Worm (Caenorhabditis elegans): ENCODE measurements around the gene Y41C4A.22.

Y41C4A.22 gene

ce11 chrIII:11694975-11695374 lies at the start of gene Y41C4A.22:
Y41C4A.22 (plus strand) TSS chrIII:11695275.
- TF ChIP-seq unc-62 (GFP tag; optimal IDR thresholded peaks at IDR 0.05) = no peak

DNA sequence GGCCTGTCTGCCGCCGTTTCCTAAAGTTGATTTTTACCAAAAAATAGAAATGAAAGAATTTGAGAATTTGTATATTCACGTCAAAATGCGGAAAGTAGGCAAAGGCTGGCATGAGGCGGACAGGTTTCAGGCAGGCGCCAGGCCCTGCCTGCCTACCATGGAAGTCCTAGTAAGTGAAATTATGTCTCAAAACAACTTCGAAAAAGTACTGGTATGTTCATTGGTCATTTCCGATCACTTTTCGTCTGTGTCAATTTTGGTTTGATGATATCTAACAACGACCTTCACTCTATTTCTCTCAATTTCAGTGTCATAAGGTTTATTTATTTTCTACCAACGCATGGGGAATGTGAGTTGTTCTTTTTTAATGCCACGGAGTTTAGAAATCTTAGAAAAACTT lies 44.9 kb upstream of the Y41C4A.22 start, which contains the start of gene faah-6:
Gene faah-6 (plus strand): TSS at position 301 of the 400 bp plus-strand sequence.
- no peak for TF ChIP-seq unc-62 (GFP tag; optimal IDR thresholded peaks at IDR 0.05)

ce11 chrIII:11651430-11651829 lies 43.6 kb upstream of the Y41C4A.22 start:
- TF ChIP-seq unc-62 (GFP tag; optimal IDR thresholded peaks at IDR 0.05) = no peak

DNA sequence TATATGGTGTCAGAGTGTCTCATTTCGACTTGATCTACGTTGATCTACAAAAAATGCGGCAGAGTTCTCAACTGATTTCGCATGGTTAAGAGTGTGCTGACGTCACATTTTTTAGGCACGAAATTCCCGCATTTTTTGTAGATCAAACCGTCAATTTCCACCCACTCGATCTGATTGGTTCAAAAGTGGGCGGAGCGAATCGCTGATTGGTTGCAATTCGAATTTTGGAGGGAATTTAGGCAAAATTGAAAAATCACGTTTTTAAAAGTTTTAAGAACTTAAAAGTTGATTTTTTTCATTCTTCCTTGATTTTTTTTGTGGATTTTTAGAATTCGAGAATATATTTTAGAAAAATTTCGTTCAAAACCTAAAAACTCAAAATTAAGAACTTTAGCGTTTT lies 38.7 kb upstream of the Y41C4A.22 start:
- TF ChIP-seq unc-62 (GFP tag; optimal IDR thresholded peaks at IDR 0.05) = no peak

DNA sequence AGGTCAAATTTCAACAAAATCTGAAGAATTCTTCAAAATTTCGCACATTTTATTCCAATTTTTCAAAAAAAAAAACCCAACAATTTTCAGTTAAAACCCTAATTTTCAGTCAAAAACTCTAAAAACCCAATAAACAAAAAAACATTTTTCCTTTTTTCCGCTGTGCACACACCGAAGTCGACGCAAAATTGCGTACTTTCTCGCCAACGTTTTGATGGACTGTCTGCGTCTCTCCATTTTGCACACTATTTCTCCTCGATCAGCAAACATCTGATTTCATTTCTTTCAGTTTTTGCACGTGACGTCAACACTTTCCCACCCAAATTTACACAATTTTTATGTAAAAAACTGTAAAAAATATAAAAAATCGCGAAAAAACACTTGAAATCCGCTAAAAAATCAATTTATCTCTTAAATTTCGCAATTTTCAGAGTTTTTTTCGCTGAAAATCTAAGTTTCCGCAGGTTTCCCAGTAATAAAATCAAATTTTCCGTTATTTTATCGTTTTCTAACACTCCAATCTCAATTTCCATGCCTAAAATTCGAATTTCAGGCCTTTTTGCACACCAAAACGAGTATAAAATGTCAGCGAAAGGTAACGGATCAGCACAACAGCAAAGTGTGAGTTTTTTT lies 37.8 kb upstream of the Y41C4A.22 start, which contains the start of gene crh-1:
Gene crh-1 (plus strand): TSS at position 583 of the 633 bp plus-strand sequence.
- no peak for TF ChIP-seq unc-62 (GFP tag; optimal IDR thresholded peaks at IDR 0.05)

- no peak for TF ChIP-seq unc-62 (GFP tag; optimal IDR thresholded peaks at IDR 0.05)
Observed at ce11 chrIII:11659804-11660203, 35.3 kb upstream of the Y41C4A.22 start.

DNA sequence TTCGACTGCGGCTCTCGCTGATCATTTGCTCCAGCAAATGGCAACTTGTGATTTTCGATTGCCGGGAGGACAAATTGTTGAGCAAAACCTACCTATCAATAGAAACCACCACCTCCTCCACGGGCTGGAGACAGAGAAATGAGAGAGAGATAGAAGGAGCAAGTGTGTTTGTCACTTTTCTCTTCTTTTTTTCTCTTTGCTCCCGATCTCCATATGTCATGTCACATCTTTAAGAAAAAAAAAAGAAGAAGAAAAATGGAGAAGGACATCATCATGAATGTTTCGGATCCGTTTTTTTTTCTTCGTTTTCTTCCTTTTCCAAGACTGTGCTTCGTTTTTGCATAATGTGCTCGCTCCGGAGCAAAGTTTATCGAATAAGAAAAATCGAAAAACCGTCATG lies 34.3 kb upstream of the Y41C4A.22 start:
- no peak for TF ChIP-seq unc-62 (GFP tag; optimal IDR thresholded peaks at IDR 0.05)

DNA sequence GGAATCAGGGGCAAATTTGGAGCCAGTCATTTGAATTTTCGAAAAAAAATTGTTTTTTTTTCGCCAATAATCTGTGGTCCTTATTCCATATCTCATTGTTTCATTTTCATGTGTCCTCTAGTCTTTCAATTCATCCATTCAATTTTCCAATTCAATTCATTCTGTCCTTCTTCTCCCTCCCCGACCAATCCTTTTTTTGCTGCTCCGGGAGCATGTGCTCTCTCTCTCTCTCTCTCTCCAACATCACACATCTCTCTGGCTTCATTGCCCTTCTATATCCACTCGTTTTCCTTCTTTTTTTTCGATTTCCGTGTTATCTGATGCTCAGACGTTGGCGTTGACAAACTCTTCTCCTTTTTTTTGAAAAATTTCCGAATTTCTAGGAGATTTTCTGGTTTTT lies 31.7 kb upstream of the Y41C4A.22 start:
- TF ChIP-seq unc-62 (GFP tag; optimal IDR thresholded peaks at IDR 0.05) = no peak

DNA sequence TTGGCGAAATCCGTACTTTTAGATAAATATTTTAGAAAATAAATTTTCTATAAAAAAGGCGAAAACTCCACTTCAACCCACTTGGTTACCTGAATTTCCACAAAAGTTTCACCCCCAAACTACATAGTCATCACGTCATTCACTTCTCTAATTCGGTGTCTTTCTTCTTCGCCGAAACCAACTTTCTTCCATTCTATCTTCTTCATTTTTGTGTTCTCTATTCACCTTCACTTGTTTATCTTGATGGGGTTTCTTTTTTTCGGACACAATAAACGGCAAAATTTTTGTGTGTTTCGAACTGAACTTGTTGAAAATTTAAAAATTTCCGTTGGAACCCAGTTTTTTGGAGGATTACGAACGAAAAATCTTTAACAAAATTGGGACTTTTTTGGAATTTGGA lies 28.3 kb upstream of the Y41C4A.22 start:
- no peak for TF ChIP-seq unc-62 (GFP tag; optimal IDR thresholded peaks at IDR 0.05)

DNA sequence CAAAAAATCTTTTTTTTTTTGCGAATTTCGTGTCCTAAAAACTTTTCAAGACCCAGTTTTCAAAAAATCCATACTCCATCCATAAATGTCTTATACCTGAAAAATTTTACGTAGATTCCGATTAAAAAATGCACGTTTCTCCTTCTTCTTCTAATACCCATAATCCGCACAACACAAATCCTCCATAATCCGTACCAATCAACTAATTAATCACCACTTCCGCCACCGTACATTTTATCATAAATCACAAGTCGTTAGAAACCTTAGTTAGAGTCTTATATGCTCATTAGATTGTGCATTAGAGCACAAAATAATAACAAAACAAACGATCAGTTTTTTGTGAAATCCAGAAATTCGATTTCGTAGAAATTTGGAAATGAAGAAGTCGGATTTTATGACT lies 26.1 kb upstream of the Y41C4A.22 start:
- no peak for TF ChIP-seq unc-62 (GFP tag; optimal IDR thresholded peaks at IDR 0.05)

ce11 chrIII:11680514-11680913 lies 14.6 kb upstream of the Y41C4A.22 start:
- no peak for TF ChIP-seq unc-62 (GFP tag; optimal IDR thresholded peaks at IDR 0.05)

DNA sequence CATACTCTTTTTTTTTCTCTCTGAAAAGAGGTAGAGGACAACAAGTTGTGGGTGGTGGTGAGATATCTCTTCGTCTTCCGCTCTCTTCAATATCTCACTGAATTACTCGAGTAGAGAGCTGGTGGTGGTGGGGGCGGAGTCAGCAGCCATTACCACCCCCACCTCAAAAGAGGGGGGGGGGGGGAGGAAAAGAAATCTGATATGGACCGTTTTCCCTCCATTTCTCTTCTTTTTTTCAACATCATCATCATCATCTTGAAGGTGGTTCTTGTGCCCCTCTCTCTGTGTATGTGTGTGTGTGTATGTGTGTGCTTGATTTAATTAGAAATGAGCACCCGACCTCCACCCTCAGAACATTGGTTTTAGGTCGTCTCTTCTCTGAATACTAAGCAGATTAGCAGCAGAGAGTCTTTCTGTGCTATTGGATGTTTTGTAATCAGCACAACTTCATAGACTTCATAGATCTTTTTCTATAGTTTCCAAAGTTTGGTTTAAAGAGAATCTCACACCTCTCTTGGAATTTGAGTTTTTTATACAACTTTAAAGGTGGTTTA lies 13.5 kb upstream of the Y41C4A.22 start:
- no peak for TF ChIP-seq unc-62 (GFP tag; optimal IDR thresholded peaks at IDR 0.05)

DNA sequence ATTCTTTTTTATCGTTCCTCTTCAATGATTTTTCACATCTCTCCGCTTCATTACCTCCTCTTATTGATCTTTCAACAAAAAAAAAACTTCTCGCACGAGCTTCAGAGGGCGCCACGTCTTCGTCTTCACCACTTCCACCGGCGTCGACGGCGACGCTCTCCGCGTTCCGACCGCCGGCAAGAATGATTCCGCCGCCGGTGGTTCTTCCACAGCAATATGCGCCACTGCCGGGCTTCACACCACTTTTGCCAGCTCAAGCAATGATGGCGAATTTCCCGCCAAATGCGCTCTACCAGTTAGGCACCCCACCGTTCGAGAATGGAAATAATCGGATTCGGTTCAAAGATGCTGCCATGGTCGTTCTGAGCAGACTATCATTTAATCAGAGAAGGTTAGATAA lies 12.0 kb upstream of the Y41C4A.22 start:
- no peak for TF ChIP-seq unc-62 (GFP tag; optimal IDR thresholded peaks at IDR 0.05)

DNA sequence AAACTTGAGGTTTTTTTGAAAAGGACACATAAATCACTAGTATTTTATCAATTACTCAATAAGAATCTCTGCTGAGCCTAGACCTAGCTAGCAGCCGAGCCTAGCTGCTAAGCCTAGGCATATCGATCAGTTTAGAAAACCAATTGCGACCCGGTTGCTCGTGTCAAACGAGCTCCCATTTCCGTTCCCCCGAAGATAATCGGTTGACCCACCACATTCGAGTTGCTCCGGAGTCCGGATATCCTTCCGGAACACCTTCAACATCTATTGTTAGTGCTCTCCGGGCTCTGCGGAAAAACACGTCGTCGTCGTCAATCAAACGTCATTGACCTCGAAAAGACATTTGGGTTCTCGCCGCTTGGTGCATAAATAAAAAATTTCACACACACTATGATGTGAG lies 11.3 kb upstream of the Y41C4A.22 start:
- TF ChIP-seq unc-62 (GFP tag; optimal IDR thresholded peaks at IDR 0.05) = no peak

- no peak for TF ChIP-seq unc-62 (GFP tag; optimal IDR thresholded peaks at IDR 0.05)
Observed at ce11 chrIII:11684770-11685169, 10.3 kb upstream of the Y41C4A.22 start.

DNA sequence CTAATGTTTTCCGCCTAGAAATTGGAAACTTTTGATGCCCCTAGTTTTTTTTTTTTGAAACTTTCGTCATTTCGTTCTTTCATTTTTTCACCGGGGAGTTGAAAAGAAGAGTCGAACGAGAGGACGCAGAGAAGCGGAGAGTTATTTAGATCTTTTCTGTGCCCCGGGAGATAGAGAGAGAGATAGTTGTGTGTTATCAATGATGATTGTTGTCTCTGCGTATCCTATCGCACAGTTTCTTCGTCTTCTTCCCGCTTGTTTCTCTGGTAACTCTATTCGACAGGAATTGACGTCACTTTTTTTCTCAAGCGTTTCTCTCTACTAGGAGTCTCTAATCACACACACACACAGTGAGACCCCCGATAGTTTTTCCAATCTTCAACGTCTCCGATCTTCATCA lies 5.8 kb upstream of the Y41C4A.22 start:
- no peak for TF ChIP-seq unc-62 (GFP tag; optimal IDR thresholded peaks at IDR 0.05)

- TF ChIP-seq unc-62 (GFP tag; optimal IDR thresholded peaks at IDR 0.05) = no peak
Observed at ce11 chrIII:11689887-11690286, 5.2 kb upstream of the Y41C4A.22 start.

ce11 chrIII:11692380-11692779 lies 2.7 kb upstream of the Y41C4A.22 start:
- no peak for TF ChIP-seq unc-62 (GFP tag; optimal IDR thresholded peaks at IDR 0.05)

Measured in whole organism, dauer.